Fruit fly (Drosophila melanogaster) whole organism, adult: Measurements from ENCODE around the gene CG15046.

ENCODE experiments used
- CG1620 ChIP-seq: fragments of 200-800 bp; sonication (Bioruptor generic); optimal IDR thresholded peaks from 2 replicates; lab custom pipeline; 2016; ENCODE audit warnings: missing biosample characterization, missing genetic modification characterization
- Mnt ChIP-seq: fragments of 200-800 bp; sonication (Bioruptor generic); optimal IDR thresholded peaks from 2 replicates; lab custom pipeline; 2016; ENCODE audit warnings: missing biosample characterization, mild to moderate bottlenecking, missing genetic modification characterization
- kay ChIP-seq: fragments of 200-800 bp; sonication (Bioruptor generic); peaks from one replicate; lab custom pipeline; 2016; ENCODE audit warnings: missing biosample characterization, missing genetic modification characterization, borderline replicate concordance

dm6 chrX:18528166-18528733, 38.8 kb upstream of the CG15046 start, which contains the start of the genes CG15042 and CG15047:
- TF ChIP-seq CG1620 (GFP tag; lab: Kevin White, UChicago) (no peak), kay (GFP tag; lab: Kevin White, UChicago) (no peak), Mnt (GFP tag; lab: Kevin White, UChicago) (no peak)
